Worm (Caenorhabditis elegans): ENCODE measurements around the gene C04H5.7.

The C04H5.7 gene

DNA sequence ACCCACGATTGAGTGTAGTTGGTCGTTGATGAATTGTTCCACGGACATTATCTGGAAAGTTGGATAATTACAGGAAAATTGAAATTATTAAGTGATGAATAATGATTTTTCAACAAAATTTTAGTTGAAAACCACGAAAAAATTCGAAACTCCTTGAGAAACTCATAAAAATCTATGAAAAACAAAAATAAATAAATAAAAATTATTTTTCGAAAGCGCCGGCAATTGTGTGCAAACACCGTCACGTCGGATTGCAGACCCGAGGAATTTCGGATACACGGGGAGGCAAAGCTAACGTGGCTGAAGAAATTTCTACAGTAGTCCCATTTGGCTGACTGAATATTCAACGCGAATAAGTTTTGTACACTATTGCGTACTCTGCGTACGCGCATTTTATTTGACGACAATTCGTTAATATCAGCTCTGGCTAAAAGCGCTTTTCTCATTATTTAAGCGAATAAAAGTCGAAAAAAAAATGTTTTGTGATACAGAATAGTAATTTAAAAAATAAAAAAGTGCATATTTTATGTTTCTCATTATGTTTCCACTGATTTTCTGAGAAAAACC lies 23.9 kb downstream of the C04H5.7 start, which contains the start of gene mog-4:
Gene mog-4, minus strand, starts transcription at position 51 of the 567 bp plus-strand sequence.
- peak; percentile 38 for TF ChIP-seq dao-5 (tag; optimal IDR thresholded peaks at IDR 0.05)
- TF ChIP-seq him-1 (tag; optimal IDR thresholded peaks at IDR 0.05), result peak; percentile 96
- TF ChIP-seq W03F9.2 (tag; optimal IDR thresholded peaks at IDR 0.05), result peak; percentile 88

DNA sequence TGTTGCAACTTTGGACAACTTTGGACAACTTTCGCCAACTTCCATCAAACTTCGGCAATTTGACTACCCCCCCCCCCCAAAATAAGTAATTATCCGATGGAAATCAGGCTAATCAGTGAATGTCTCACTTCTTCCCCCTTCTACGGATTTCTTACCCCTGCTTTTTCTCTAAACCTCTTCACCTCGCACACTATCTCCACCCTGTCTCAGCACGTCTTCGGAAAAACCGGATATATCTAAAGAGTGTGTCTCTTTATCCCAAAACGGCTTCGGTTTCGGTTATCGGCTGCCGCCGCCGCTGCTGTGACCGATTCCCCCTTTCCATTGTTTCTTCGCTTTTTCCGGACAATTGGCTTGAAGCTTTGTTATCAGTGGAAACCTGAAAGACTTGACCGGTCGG lies 30.1 kb downstream of the C04H5.7 start:
- TF ChIP-seq him-1 (tag; optimal IDR thresholded peaks at IDR 0.05) (no peak), dao-5 (tag; optimal IDR thresholded peaks at IDR 0.05) (no peak), W03F9.2 (tag; optimal IDR thresholded peaks at IDR 0.05) (no peak)

DNA sequence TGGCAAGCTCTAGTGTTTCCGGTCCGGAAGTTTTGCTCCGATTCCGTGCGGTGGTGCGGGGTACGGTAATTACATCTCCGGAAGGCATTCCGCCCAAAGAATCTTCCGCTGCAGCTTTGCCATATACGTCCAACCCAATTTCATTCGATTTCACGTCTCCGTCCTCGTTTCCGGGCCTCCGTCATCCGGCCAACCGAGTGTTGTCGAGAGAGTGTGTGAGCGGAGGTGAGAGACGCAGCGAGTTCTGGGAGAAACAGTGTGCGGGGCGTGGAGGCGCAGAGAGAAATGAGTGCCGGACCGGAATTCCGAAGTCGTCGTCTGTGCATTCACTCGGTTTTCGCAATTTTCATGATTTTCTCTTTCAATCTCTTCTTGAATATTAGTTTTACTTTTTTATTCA lies 31.6 kb downstream of the C04H5.7 start:
- TF ChIP-seq dao-5 (tag; optimal IDR thresholded peaks at IDR 0.05), result no peak
- TF ChIP-seq him-1 (tag; optimal IDR thresholded peaks at IDR 0.05), result no peak
- TF ChIP-seq W03F9.2 (tag; optimal IDR thresholded peaks at IDR 0.05), result no peak

DNA sequence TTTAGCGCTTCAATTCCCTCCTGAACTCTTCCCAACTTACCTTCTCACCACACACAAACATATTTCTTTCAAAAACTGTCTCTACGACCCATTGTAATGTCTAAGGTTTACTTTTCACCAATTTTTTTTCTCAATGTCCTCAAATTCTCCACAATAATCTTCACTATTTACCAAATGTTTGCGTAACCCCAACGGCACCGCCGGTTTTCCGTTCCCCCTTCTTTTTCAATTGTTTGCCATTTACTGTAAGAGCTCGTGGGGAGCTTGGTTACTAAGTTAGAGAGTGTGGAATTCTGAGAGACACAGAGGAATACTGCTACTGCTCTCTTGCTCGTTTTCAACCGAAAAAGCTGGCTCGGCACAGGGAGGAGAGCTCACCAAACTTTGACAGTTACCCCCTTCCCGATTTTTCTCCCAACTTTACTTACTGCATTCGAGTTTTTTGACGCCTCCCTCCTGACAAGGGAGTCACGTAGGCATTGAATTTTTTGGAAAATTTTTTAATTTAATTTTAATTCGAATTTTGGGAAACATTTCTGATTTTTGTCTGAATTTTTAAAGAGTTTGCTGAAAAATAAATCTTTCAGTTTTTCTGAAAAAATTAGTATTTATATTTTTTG lies 32.9 kb downstream of the C04H5.7 start:
- TF ChIP-seq W03F9.2 (tag; optimal IDR thresholded peaks at IDR 0.05) (no peak), him-1 (tag; optimal IDR thresholded peaks at IDR 0.05) (no peak), dao-5 (tag; optimal IDR thresholded peaks at IDR 0.05) (no peak)

DNA sequence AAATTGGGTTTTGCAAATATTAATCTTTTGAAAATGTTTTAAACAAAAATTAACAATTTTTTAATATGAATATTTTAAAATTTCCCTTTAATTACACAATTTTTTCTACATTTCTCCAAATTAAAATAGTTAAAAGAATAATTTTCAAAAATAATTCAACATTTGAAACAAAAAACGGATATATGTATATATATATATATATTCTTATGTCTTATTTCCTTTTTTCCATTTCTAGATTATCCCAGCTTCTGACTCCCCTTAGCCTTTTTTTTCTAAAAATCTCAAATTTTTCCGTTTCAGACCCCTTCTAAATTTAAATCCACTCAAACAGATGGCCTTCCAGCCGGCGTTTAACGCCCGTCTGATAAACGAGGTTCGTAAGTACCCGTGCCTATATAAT lies 35.6 kb downstream of the C04H5.7 start, which contains the start of gene madf-5:
Gene madf-5, plus strand, starts transcription at position 301 of the 400 bp plus-strand sequence.
- no peak for TF ChIP-seq dao-5 (tag; optimal IDR thresholded peaks at IDR 0.05)
- no peak for TF ChIP-seq him-1 (tag; optimal IDR thresholded peaks at IDR 0.05)
- no peak for TF ChIP-seq W03F9.2 (tag; optimal IDR thresholded peaks at IDR 0.05)

DNA sequence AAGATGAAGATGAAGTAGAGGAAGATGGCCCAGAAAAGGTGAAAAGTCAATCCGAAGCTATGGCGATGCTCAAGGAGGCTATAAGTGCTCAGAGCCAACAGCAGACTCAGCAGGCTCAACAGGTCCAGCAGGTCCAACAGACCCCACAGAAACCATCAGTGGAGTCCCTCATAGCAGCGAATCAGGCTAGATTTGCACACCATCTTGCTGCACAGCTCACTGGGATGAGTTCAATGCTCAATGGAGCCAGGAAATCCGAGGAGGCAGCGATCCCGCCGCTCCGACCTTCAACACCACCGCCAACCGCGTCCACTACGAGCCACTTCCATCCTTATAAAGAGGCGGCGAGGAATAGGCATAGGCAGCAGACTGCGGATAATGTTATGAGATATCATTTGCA lies 37.0 kb downstream of the C04H5.7 start:
- no peak for TF ChIP-seq dao-5 (tag; optimal IDR thresholded peaks at IDR 0.05)

DNA sequence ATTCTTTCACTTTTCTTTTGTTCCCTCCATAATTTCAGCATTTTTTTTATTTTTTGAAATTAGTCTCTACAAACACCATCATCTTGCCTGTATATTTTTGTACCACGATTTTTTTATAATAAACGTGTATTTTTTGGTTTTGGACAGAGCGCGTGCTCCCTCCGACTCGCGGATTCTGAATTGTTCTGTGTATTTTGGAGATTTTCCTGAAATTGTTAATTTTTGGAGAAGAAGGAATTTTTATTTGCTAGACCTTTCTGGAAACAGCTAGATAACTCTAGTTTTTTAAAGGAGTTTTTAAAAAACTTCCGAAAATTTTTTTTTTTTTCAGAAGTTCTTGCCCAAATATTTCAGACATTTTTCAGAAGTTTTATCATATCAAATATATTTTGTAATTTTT lies 38.7 kb downstream of the C04H5.7 start, which contains the start of gene C01G12.13:
Gene C01G12.13, plus strand, starts transcription at position 301 of the 400 bp plus-strand sequence.
- TF ChIP-seq W03F9.2 (tag; optimal IDR thresholded peaks at IDR 0.05) (no peak), dao-5 (tag; optimal IDR thresholded peaks at IDR 0.05) (no peak), him-1 (tag; optimal IDR thresholded peaks at IDR 0.05) (no peak)

DNA sequence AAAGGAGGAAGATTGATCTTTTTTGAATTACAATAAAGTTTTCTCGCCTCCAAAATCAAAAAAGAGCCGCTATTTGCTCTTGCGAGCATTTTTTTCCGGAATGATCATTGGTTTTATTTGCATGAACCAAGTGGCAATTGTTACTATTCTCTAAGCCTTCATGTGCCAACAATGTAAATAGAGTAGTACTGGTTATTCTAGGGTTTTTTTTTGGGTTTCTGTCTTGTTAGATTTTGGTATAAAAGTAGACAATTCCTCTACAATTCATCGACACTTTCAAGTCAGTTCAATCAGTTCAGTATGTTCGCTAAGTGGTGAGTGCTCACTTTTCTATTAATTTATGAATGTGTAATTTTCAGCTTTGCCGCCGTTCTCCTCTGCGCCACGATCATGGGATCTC lies 40.3 kb downstream of the C04H5.7 start, which contains the start of gene nspb-7:
Gene nspb-7, plus strand, starts transcription at position 301 of the 400 bp plus-strand sequence.
- no peak for TF ChIP-seq him-1 (tag; optimal IDR thresholded peaks at IDR 0.05)
- TF ChIP-seq W03F9.2 (tag; optimal IDR thresholded peaks at IDR 0.05), result no peak
- TF ChIP-seq dao-5 (tag; optimal IDR thresholded peaks at IDR 0.05), result no peak

DNA sequence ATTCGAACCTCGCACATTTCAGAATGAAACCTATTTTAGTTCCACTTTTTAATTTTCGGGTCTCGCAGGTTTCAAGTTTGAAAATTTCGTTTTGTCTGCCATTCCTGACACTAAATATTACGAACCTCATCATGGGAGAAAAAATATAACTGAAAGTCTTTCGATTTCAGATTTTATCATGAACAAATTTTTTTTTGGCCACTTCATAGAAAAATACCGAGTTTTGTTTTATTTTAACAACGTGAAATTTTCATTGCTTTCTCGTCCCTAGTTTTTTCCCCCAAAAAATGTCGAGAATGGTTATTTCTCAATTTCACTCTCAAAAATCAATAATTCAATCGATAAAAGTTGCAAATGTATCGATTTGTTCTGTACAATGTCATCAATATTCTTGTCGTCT lies 41.0 kb downstream of the C04H5.7 start, which contains the start of gene C01G12.9:
Gene C01G12.9, plus strand, starts transcription at position 301 of the 400 bp plus-strand sequence.
- no peak for TF ChIP-seq him-1 (tag; optimal IDR thresholded peaks at IDR 0.05)
- TF ChIP-seq dao-5 (tag; optimal IDR thresholded peaks at IDR 0.05), result no peak
- TF ChIP-seq W03F9.2 (tag; optimal IDR thresholded peaks at IDR 0.05), result no peak

DNA sequence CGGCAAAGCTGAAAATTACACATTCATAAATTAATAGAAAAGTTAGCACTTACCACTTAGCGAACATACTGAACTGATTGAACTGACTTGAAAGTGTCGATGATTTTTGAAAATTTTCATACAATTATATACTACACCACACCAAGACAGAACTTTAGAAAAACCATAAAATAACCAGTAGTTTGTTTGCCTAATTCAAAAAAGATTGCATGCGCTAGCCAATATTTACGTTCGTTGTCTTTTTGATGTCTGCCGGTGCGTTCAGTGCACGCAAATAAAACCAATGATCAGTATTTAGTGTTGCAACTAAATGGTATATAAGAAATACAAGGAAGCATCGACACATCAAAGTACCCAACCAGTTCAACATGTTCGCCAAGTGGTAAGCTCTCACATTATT lies 42.8 kb downstream of the C04H5.7 start, which contains the start of the genes nspb-8 and nspb-9:
Gene nspb-8, minus strand, starts transcription at position 101 of the 400 bp plus-strand sequence.
Gene nspb-9, plus strand, starts transcription at position 311 of the 400 bp plus-strand sequence.
- TF ChIP-seq dao-5 (tag; optimal IDR thresholded peaks at IDR 0.05), result no peak

DNA sequence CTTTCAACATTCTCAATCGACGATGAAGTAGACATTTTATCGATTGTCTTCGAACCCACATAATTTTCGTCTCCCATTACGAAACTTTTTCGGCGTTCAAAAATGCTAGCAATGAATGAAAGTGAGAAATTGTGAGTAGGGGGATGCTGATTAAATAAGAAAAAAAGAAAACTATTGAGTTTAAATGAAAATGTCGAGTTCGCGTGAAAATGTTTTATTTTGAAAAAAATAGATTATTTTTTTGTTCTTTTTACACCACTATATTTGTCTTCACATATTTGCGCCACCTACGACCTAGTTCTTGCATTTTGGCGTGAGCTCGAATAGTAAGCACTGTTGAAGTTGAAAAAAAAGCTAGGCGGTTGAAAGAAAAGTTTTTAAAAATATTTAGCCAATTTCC lies 44.5 kb downstream of the C04H5.7 start, which contains the start of gene C01G12.3:
Gene C01G12.3, minus strand, starts transcription at position 101 of the 400 bp plus-strand sequence.
- no peak for TF ChIP-seq dao-5 (tag; optimal IDR thresholded peaks at IDR 0.05)
- no peak for TF ChIP-seq him-1 (tag; optimal IDR thresholded peaks at IDR 0.05)
- no peak for TF ChIP-seq W03F9.2 (tag; optimal IDR thresholded peaks at IDR 0.05)

DNA sequence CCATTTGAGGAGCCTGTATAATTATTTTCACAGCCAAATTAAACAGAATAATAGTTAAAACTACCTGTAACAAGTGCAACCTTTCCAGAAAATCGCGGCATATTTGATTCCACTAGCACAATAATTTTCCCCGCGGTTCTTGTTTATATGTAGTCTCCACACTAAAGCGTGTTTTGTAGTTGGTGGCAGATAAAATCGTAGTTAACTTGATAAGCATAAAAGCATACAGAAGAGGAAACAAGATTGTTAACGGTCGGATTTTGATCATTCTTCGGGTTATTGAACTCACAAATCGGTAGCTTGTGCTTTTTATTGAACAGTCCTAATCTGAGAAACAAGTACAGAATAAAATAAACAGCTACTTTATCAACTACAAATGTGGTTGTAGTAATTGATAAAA lies 49.7 kb downstream of the C04H5.7 start, which contains the start of gene C01G12.5:
Gene C01G12.5, minus strand, starts transcription at position 101 of the 400 bp plus-strand sequence.
- TF ChIP-seq W03F9.2 (tag; optimal IDR thresholded peaks at IDR 0.05), result no peak
- no peak for TF ChIP-seq him-1 (tag; optimal IDR thresholded peaks at IDR 0.05)
- TF ChIP-seq dao-5 (tag; optimal IDR thresholded peaks at IDR 0.05), result no peak

DNA sequence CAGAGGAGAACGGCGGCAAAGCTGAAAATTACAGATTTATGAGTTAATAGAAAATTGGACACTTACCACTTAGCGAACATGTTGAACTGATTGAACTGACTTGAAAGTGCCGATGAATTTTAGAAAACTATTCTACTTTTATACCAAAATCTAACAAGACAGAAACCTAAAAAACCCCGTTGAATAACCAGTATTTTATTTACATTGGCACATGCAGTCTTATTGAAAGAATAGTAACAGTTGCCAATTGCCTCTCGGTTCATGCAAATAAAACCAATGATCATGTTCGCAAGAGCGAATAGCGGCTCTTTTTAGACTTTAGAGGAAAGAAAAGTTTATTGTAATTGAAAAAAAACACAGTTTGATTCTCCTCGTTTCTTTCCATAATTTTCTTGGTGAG lies 50.4 kb downstream of the C04H5.7 start, which contains the start of gene nspb-10:
Gene nspb-10, minus strand, starts transcription at position 101 of the 400 bp plus-strand sequence.
- TF ChIP-seq W03F9.2 (tag; optimal IDR thresholded peaks at IDR 0.05) (no peak), him-1 (tag; optimal IDR thresholded peaks at IDR 0.05) (no peak), dao-5 (tag; optimal IDR thresholded peaks at IDR 0.05) (no peak)
